Worm (Caenorhabditis elegans): ENCODE results near the gene K08H2.7.

K08H2.7 gene

ce11 chrX:13251354-13251843 lies 3.2 kb upstream of the K08H2.7 start (continued):
- TF ChIP-seq hlh-8 (tag; optimal IDR thresholded peaks at IDR 0.05) (no peak), unc-3 (GFP tag; conservative IDR thresholded peaks at IDR 0.05) (no peak), unc-3 (tag; optimal IDR thresholded peaks at IDR 0.05) (no peak), F13H6.1 (tag; optimal IDR thresholded peaks at IDR 0.05) (peak; percentile 9), ceh-30 (tag; optimal IDR thresholded peaks at IDR 0.05) (no peak), pag-3 (tag; optimal IDR thresholded peaks at IDR 0.05; ENCODE audit: borderline replicate concordance) (no peak), rnt-1 (tag; optimal IDR thresholded peaks at IDR 0.05) (peak; percentile 51), sox-2 (GFP tag; IDR thresholded peaks at IDR 0.05) (no peak), K09A11.1 (tag; optimal IDR thresholded peaks at IDR 0.05; ENCODE audit: insufficient read depth) (no peak), ceh-14 (tag; optimal IDR thresholded peaks at IDR 0.05) (no peak), madf-2 (tag; optimal IDR thresholded peaks at IDR 0.05) (no peak), pros-1 (tag; optimal IDR thresholded peaks at IDR 0.05) (no peak), pax-1 (tag; optimal IDR thresholded peaks at IDR 0.05) (no peak), lin-11 (tag; optimal IDR thresholded peaks at IDR 0.05) (no peak), ceh-19 (GFP tag; optimal IDR thresholded peaks at IDR 0.05) (peak; percentile 16), ceh-31 (tag; optimal IDR thresholded peaks at IDR 0.05) (peak; percentile 88), ztf-16 (tag; optimal IDR thresholded peaks at IDR 0.05) (no peak), ets-4 (tag; optimal IDR thresholded peaks at IDR 0.05) (peak; percentile 7), fkh-6 (tag; optimal IDR thresholded peaks at IDR 0.05) (peak; percentile 13), Y22D7AL.16 (tag; optimal IDR thresholded peaks at IDR 0.05) (no peak), dmd-4 (tag; optimal IDR thresholded peaks at IDR 0.05; ENCODE audit: borderline replicate concordance) (peak; percentile 29), syd-9 (tag; optimal IDR thresholded peaks at IDR 0.05) (no peak), nhr-11 (tag; optimal IDR thresholded peaks at IDR 0.05) (no peak), nfya-1 (tag; optimal IDR thresholded peaks at IDR 0.05) (peak; percentile 70), pqm-1 (tag; optimal IDR thresholded peaks at IDR 0.05) (no peak), sdc-2 (tag; optimal IDR thresholded peaks at IDR 0.05) (peak; percentile 56), pat-9 (tag; optimal IDR thresholded peaks at IDR 0.05) (no peak), ceh-48 (tag; optimal IDR thresholded peaks at IDR 0.05) (peak; percentile 19), ceh-2 (tag; optimal IDR thresholded peaks at IDR 0.05) (peak; percentile 14), gmeb-2 (tag; optimal IDR thresholded peaks at IDR 0.05) (no peak), che-1 (tag; optimal IDR thresholded peaks at IDR 0.05) (no peak)

ce11 chrX:13250163-13250562 lies 1.9 kb upstream of the K08H2.7 start:
- TF ChIP-seq nfya-1 (tag; optimal IDR thresholded peaks at IDR 0.05), result no peak
- TF ChIP-seq nhr-11 (tag; optimal IDR thresholded peaks at IDR 0.05), result no peak
- no peak for TF ChIP-seq lim-6 (tag; optimal IDR thresholded peaks at IDR 0.05)
- no peak for TF ChIP-seq ztf-16 (tag; optimal IDR thresholded peaks at IDR 0.05)
- no peak for TF ChIP-seq pha-2 (tag; optimal IDR thresholded peaks at IDR 0.05)
- TF ChIP-seq ceh-6 (GFP tag; optimal IDR thresholded peaks at IDR 0.05), result no peak
- no peak for TF ChIP-seq unc-86 (tag; optimal IDR thresholded peaks at IDR 0.05)
- no peak for TF ChIP-seq pag-3 (tag; optimal IDR thresholded peaks at IDR 0.05; ENCODE audit: borderline replicate concordance)
- TF ChIP-seq ceh-31 (tag; optimal IDR thresholded peaks at IDR 0.05), result no peak
- no peak for TF ChIP-seq sdc-2 (tag; optimal IDR thresholded peaks at IDR 0.05)
- no peak for TF ChIP-seq ref-2 (tag; optimal IDR thresholded peaks at IDR 0.05)
- TF ChIP-seq dve-1 (tag; optimal IDR thresholded peaks at IDR 0.05), result no peak
- no peak for TF ChIP-seq sox-2 (GFP tag; IDR thresholded peaks at IDR 0.05)
- TF ChIP-seq ceh-45 (GFP tag; IDR thresholded peaks at IDR 0.05), result no peak

DNA sequence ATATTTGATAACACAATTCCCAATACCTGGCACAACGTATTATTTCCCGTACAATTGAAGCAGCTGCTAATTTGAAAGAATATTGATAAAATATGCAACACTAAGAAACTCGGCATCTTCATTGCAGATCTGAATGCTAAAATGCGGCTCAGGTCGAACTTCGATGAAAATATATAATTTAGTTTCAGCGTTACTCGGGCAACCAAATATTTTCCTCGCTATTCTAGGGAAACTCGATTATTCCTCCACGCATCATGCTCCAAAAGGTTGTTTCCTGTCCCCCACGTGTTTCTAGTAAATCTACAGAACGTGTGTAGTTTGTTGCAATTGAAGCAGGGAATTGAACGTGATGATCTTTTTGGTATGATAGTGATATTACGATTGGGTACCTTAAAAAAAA lies 865 bp upstream of the K08H2.7 start:
- TF ChIP-seq ceh-9 (tag; optimal IDR thresholded peaks at IDR 0.05) (no peak), che-1 (tag; optimal IDR thresholded peaks at IDR 0.05) (no peak), unc-55 (GFP tag; optimal IDR thresholded peaks at IDR 0.05) (no peak), ceh-45 (GFP tag; IDR thresholded peaks at IDR 0.05) (no peak), unc-3 (GFP tag; conservative IDR thresholded peaks at IDR 0.05) (no peak), unc-3 (tag; optimal IDR thresholded peaks at IDR 0.05) (no peak), hlh-6 (tag; optimal IDR thresholded peaks at IDR 0.05) (no peak), ets-4 (tag; optimal IDR thresholded peaks at IDR 0.05) (no peak), hlh-15 (tag; optimal IDR thresholded peaks at IDR 0.05) (no peak), gmeb-2 (tag; optimal IDR thresholded peaks at IDR 0.05) (no peak), fkh-6 (tag; optimal IDR thresholded peaks at IDR 0.05) (no peak), pat-9 (tag; optimal IDR thresholded peaks at IDR 0.05) (no peak), sdc-2 (tag; optimal IDR thresholded peaks at IDR 0.05) (no peak), hlh-30 (tag; optimal IDR thresholded peaks at IDR 0.05; ENCODE audit: insufficient read depth) (no peak), pqm-1 (tag; optimal IDR thresholded peaks at IDR 0.05) (no peak), ahr-1 (tag; optimal IDR thresholded peaks at IDR 0.05) (no peak), zip-5 (tag; optimal IDR thresholded peaks at IDR 0.05) (no peak), nfya-1 (tag; optimal IDR thresholded peaks at IDR 0.05) (no peak)
